Fruit fly (Drosophila melanogaster): ENCODE results near the gene CG34323.

Gene CG34323

dm6 chrX:12075569-12075968 lies 5.3 kb downstream of the CG34323 start (continued):
- TF ChIP-seq Side (GFP tag; optimal IDR thresholded peaks at IDR 0.05), result no peak
- no peak for TF ChIP-seq CG7928 (GFP tag; optimal IDR thresholded peaks at IDR 0.05)
- no peak for TF ChIP-seq CG15479 (GFP tag; optimal IDR thresholded peaks at IDR 0.05)
- TF ChIP-seq phol (tag; optimal IDR thresholded peaks at IDR 0.05), result peak; percentile 38
- no peak for TF ChIP-seq gro (GFP tag; optimal IDR thresholded peaks at IDR 0.05)
- TF ChIP-seq ind (GFP tag; optimal IDR thresholded peaks at IDR 0.05), result peak; percentile 34
- no peak for TF ChIP-seq nerfin-1 (tag; optimal IDR thresholded peaks at IDR 0.05)
- TF ChIP-seq zen (tag; optimal IDR thresholded peaks at IDR 0.05), result no peak
- peak; percentile 11 for TF ChIP-seq Chrac-16 (GFP tag; optimal IDR thresholded peaks at IDR 0.05)
- no peak for TF ChIP-seq tup (GFP tag; optimal IDR thresholded peaks at IDR 0.05)
- TF ChIP-seq sens-2 (GFP tag; IDR thresholded peaks at IDR 0.05), result no peak
- TF ChIP-seq ssp (GFP tag; IDR thresholded peaks at IDR 0.05), result no peak
- no peak for TF ChIP-seq CG17361 (GFP tag; IDR thresholded peaks at IDR 0.05)
- no peak for TF ChIP-seq pan (optimal IDR thresholded peaks at IDR 0.05)
- no peak for TF ChIP-seq pan (GFP tag; optimal IDR thresholded peaks at IDR 0.05 in 1 of 2, IDR thresholded peaks at IDR 0.05 in 1 of 2)
- no peak for TF ChIP-seq CG11696 (GFP tag; IDR thresholded peaks at IDR 0.05)
- TF ChIP-seq CG4404 (GFP tag; IDR thresholded peaks at IDR 0.05), result no peak
- TF ChIP-seq ken (GFP tag; IDR thresholded peaks at IDR 0.05), result no peak
- peak; percentile 4 for TF ChIP-seq bcd (GFP tag; optimal IDR thresholded peaks at IDR 0.05)
- no peak for TF ChIP-seq dati (GFP tag; IDR thresholded peaks at IDR 0.05)
- peak; percentile 77 for TF ChIP-seq Med (GFP tag)
- no peak for TF ChIP-seq CG7987 (GFP tag; optimal IDR thresholded peaks at IDR 0.05)
- TF ChIP-seq CG6683 (GFP tag; optimal IDR thresholded peaks at IDR 0.05), result no peak
- TF ChIP-seq CG3281 (GFP tag; optimal IDR thresholded peaks at IDR 0.05), result no peak
- TF ChIP-seq CG2120 (GFP tag; optimal IDR thresholded peaks at IDR 0.05), result no peak
- TF ChIP-seq sd (tag; optimal IDR thresholded peaks at IDR 0.05), result no peak
- no peak for TF ChIP-seq CG13123 (GFP tag; optimal IDR thresholded peaks at IDR 0.05)
- TF ChIP-seq CG1024 (GFP tag; IDR thresholded peaks at IDR 0.05), result no peak
- no peak for TF ChIP-seq CG12236 (GFP tag; optimal IDR thresholded peaks at IDR 0.05)
- no peak for TF ChIP-seq CG7963 (GFP tag; IDR thresholded peaks at IDR 0.05; ENCODE audit: partially characterized antibody)
- TF ChIP-seq Gsc (GFP tag; IDR thresholded peaks at IDR 0.05), result no peak
- TF ChIP-seq CG8290 (GFP tag; optimal IDR thresholded peaks at IDR 0.05), result no peak
- TF ChIP-seq CG8290 (tag; optimal IDR thresholded peaks at IDR 0.05), result no peak
- no peak for TF ChIP-seq ewg (GFP tag; optimal IDR thresholded peaks at IDR 0.05)
- no peak for TF ChIP-seq CG13424 (tag; optimal IDR thresholded peaks at IDR 0.05)
- no peak for TF ChIP-seq CG15011 (GFP tag; optimal IDR thresholded peaks at IDR 0.05)
- no peak for TF ChIP-seq Elba2 (GFP tag; optimal IDR thresholded peaks at IDR 0.05)

- TF ChIP-seq shn (GFP tag; optimal IDR thresholded peaks at IDR 0.05) (no peak), Bteb2 (GFP tag; optimal IDR thresholded peaks at IDR 0.05) (no peak), CG7271 (tag; optimal IDR thresholded peaks at IDR 0.05) (no peak), pros (GFP tag; optimal IDR thresholded peaks at IDR 0.05) (peak; percentile 27), CG14050 (GFP tag; IDR thresholded peaks at IDR 0.05) (no peak), emc (GFP tag; optimal IDR thresholded peaks at IDR 0.05) (no peak), CG31224 (GFP tag; IDR thresholded peaks at IDR 0.05) (no peak), hb (GFP tag; IDR thresholded peaks at IDR 0.05; ENCODE audit: partially characterized antibody) (no peak), CG2678 (tag; optimal IDR thresholded peaks at IDR 0.05) (peak; percentile 59), CG2129 (GFP tag; IDR thresholded peaks at IDR 0.05; ENCODE audit: partially characterized antibody) (no peak), crp (GFP tag; optimal IDR thresholded peaks at IDR 0.05) (no peak), CG14014 (GFP tag; IDR thresholded peaks at IDR 0.05) (no peak), Atf6 (GFP tag; IDR thresholded peaks at IDR 0.05) (no peak), vfl (GFP tag; optimal IDR thresholded peaks at IDR 0.05) (no peak), slbo (GFP tag; IDR thresholded peaks at IDR 0.05) (0 out of 2 replicates have a peak, but pooled peaks have one; percentile 22), sens-2 (GFP tag; IDR thresholded peaks at IDR 0.05) (no peak), CG2875 (GFP tag; optimal IDR thresholded peaks at IDR 0.05) (no peak), Ada2b (GFP tag; IDR thresholded peaks at IDR 0.05) (no peak), NC2α (GFP tag; optimal IDR thresholded peaks at IDR 0.05) (no peak)
Measured at dm6 chrX:12076243-12076642, 6.0 kb downstream of the CG34323 start.

Data from whole organism, embryonic.